Fruit fly (Drosophila melanogaster): ENCODE results near the gene CG17270.

DNA sequence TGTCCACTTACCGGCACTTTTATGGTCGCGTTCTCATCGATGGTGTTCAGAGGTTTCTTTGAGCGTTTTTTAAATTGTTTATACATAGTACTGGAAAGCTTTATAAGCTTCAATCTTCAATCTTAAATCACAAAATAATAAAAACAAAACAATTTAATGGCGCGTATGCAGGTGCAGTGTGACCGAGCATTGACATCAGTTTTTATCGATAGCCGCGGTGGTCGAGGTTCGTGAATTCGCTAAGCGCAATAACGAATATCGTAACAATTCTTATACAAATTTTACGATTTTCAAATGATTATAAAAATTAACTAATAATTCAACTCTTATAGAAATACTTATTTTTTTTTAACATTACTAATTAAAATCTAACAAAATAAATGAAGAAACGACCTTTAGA, 2.7 kb downstream of the CG17270 start, which contains the start of gene Fancd2:
- TF ChIP-seq Eip78C (GFP tag) (no peak), Lpt (GFP tag; optimal IDR thresholded peaks at IDR 0.05) (no peak), esn (GFP tag; optimal IDR thresholded peaks at IDR 0.05) (no peak), dac (GFP tag; optimal IDR thresholded peaks at IDR 0.05) (no peak), CG6792 (GFP tag; optimal IDR thresholded peaks at IDR 0.05) (no peak)
